Fruit fly (Drosophila melanogaster): ENCODE results near the gene CG45081.
A peak's percentile ranks its signal among the peaks of the same experiment; 100 is the strongest.

CG45081 gene

DNA sequence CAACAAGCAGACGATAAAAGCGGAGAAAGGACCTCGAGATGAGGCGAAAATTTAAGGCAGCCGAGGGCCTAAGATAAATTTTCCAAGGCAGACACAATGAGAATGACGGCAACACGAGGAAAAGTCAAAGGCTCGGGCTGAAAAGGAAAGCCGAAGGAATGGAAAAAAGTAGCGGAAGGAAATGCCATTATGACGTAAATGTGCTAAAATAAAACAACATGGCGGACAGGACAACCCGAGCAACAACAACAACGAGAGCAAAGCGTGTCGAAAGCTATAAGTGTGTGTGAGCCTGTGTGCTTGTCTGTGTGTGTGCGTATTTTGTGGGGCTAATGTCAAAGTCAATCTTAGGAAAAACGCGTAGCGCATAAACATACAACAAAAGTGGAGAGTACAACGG, 36.4 kb upstream of the CG45081 start:
- no peak for TF ChIP-seq salr (GFP tag; optimal IDR thresholded peaks at IDR 0.05)
- TF ChIP-seq Lpt (GFP tag; optimal IDR thresholded peaks at IDR 0.05): no peak
- no peak for TF ChIP-seq Hr39 (GFP tag; optimal IDR thresholded peaks at IDR 0.05)
- no peak for TF ChIP-seq CG6163 (GFP tag; IDR thresholded peaks at IDR 0.05)
- no peak for TF ChIP-seq spab (GFP tag; optimal IDR thresholded peaks at IDR 0.05)
- TF ChIP-seq CG3919 (GFP tag; optimal IDR thresholded peaks at IDR 0.05): no peak
- TF ChIP-seq CG34406 (GFP tag; optimal IDR thresholded peaks at IDR 0.05): no peak
- no peak for TF ChIP-seq CG1621 (tag; optimal IDR thresholded peaks at IDR 0.05)
- no peak for TF ChIP-seq CG4318 (GFP tag; optimal IDR thresholded peaks at IDR 0.05)
- no peak for TF ChIP-seq Blimp-1 (GFP tag; optimal IDR thresholded peaks at IDR 0.05)

DNA sequence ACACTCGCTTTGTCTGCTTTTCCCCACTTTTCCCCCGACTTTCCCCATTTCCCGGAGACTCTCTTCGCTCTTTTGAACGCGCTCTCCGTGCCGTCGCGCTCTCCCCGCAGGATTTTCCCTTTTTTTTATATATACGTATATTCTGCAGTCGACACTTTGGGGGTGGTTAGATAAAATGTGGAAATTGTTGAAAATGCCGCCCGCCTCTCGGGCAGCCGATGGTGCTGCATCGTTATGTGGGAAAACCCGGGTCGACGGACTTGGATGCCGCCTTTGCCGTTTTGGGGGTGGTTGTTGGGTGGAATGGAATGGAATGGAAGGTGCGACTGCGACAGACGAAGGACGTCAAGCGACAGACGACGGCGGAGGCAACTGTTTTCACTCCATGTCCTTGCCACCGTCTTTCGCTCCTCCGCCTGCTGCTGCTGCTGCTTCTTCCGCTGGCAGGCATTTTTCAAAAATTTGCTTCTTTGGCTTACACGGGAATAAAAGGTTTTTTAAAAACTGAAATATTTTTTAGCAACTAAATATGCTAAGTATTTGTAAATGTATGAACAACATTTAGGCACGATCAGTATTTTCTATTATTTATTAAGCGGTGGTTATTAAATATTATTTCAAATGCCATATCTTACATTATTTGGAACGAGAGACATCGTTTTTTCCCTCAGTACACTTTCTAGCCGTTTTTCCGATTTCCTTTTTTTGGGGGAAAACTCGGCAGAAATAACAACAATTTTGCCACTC, 34.9 kb upstream of the CG45081 start:
- TF ChIP-seq Eip93F (GFP tag; optimal IDR thresholded peaks at IDR 0.05) (no peak), Ets96B (tag; optimal IDR thresholded peaks at IDR 0.05) (peak; percentile 28), Smox (GFP tag; optimal IDR thresholded peaks at IDR 0.05) (no peak), CG6854 (GFP tag; optimal IDR thresholded peaks at IDR 0.05) (no peak), esn (GFP tag; optimal IDR thresholded peaks at IDR 0.05) (peak; percentile 9), Eip78C (GFP tag) (peak; percentile 48), svp (GFP tag) (peak; percentile 16), CG3919 (GFP tag; optimal IDR thresholded peaks at IDR 0.05) (peak; percentile 10)

DNA sequence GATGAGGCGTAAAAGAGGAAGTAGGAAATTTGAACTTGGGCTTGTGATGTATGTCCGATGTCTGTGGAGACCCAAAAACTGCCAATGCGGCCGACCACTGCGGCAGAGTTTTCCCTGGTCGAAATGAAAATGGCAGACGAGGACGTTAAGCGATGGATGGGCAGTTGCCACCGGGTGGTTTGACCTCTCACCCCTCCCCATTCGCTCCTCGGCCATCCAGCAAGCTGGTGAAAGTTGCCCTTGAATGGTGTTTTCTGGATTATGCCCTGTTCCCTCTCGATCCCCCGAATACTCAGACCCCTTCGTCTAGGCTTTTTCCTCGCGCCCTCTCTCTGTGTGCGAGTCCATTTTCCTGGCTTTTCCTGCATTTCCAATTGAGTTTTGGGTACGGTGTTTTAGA, 34.3 kb upstream of the CG45081 start:
- peak; percentile 17 for TF ChIP-seq svp (GFP tag)
- no peak for TF ChIP-seq Eip78C (GFP tag)

DNA sequence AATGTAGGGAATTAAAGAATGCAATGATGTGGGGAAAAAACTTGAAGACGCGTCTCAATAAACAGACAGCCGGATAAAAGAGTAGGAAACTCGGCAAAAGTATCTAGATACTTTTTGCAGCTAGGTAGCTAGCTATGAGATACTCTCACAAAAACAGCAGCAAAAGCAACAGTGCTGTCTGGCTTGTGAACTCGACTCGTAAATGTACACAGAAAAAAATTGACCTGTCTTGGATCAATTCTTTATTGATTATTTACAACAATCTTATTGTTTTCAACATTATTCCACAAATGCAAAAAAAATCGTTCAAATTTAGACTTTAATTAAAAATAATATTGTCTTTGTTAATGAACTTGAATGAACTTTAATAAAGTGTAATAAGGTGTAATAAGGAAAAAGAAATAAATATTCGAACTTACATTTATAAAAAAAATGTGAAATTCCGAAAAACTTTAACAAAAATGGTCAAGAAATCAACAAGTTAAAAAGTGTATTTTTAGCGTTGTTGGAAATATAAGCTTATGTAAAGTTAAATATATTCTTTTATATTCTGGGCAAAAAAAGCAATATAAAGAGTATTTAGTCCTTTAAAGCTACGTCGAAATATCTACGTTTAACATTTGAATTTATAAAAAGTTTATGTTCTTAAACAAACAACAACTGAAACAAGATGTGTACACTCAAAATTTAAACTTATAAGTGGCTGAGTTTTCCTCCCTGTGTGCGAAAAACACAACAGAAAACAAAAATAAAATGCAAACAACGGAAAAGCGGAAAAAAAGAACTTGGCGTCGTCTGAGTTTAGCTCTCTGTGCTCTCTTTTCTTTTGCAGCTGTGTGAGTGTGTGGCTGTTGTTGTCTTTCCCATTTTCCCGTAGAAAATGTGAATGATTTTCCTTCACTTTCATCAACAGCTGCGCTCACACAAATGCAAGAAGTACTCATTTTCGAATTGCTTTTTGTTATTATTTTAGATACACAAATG, 31.8 kb upstream of the CG45081 start:
- TF ChIP-seq Met (GFP tag; optimal IDR thresholded peaks at IDR 0.05): no peak
- peak; percentile 32 to 52 for TF ChIP-seq ss (GFP tag; optimal IDR thresholded peaks at IDR 0.05)
- peak; percentile 93 for TF ChIP-seq eg (GFP tag; IDR thresholded peaks at IDR 0.05)
- peak; percentile 7 for TF ChIP-seq achi (GFP tag; optimal IDR thresholded peaks at IDR 0.05)
- peak; percentile 83 for TF ChIP-seq Eip78C (GFP tag)
- TF ChIP-seq CG32006 (GFP tag; optimal IDR thresholded peaks at IDR 0.05): peak; percentile 82
- peak; percentile 54 for TF ChIP-seq dac (GFP tag; optimal IDR thresholded peaks at IDR 0.05)
- no peak for TF ChIP-seq CG6792 (GFP tag; optimal IDR thresholded peaks at IDR 0.05)
- no peak for TF ChIP-seq CG8632 (GFP tag; optimal IDR thresholded peaks at IDR 0.05)
- TF ChIP-seq Gug (GFP tag; IDR thresholded peaks at IDR 0.05): 0 out of 2 replicates have a peak, but pooled peaks have one; percentile 19
- peak; percentile 16 for TF ChIP-seq Ets96B (tag; optimal IDR thresholded peaks at IDR 0.05)
- TF ChIP-seq Sox102F (GFP tag; optimal IDR thresholded peaks at IDR 0.05): no peak
- TF ChIP-seq CG6808 (GFP tag; optimal IDR thresholded peaks at IDR 0.05): peak; percentile 53
- peak; percentile 27 for TF ChIP-seq CG10631 (GFP tag; optimal IDR thresholded peaks at IDR 0.05)
- no peak for TF ChIP-seq Eip93F (GFP tag; optimal IDR thresholded peaks at IDR 0.05)
- TF ChIP-seq Lpt (GFP tag; optimal IDR thresholded peaks at IDR 0.05): peak; percentile 60
- TF ChIP-seq CG7368 (GFP tag; optimal IDR thresholded peaks at IDR 0.05): no peak
- TF ChIP-seq esn (GFP tag; optimal IDR thresholded peaks at IDR 0.05): peak; percentile 15
- no peak for TF ChIP-seq Sox15 (GFP tag; optimal IDR thresholded peaks at IDR 0.05)
- TF ChIP-seq CG11902 (GFP tag; optimal IDR thresholded peaks at IDR 0.05): no peak
- TF ChIP-seq svp (GFP tag): peak; percentile 52
- TF ChIP-seq CG6276 (GFP tag; optimal IDR thresholded peaks at IDR 0.05): peak; percentile 85
- peak; percentile 12 for TF ChIP-seq pdm3 (GFP tag; optimal IDR thresholded peaks at IDR 0.05)
- no peak for TF ChIP-seq CG34406 (GFP tag; optimal IDR thresholded peaks at IDR 0.05)
- peak; percentile 71 for TF ChIP-seq CG15336 (GFP tag; IDR thresholded peaks at IDR 0.05)
- TF ChIP-seq Hr4 (GFP tag; optimal IDR thresholded peaks at IDR 0.05): peak; percentile 59
- TF ChIP-seq Sox14 (GFP tag; optimal IDR thresholded peaks at IDR 0.05): no peak
- peak; percentile 83 for TF ChIP-seq CG6163 (GFP tag; IDR thresholded peaks at IDR 0.05)
- peak; percentile 50 for TF ChIP-seq CG16779 (tag; optimal IDR thresholded peaks at IDR 0.05)
- no peak for TF ChIP-seq topi (GFP tag; optimal IDR thresholded peaks at IDR 0.05)
- no peak for TF ChIP-seq vri (GFP tag; optimal IDR thresholded peaks at IDR 0.05)
- TF ChIP-seq CG10669 (GFP tag; optimal IDR thresholded peaks at IDR 0.05): peak; percentile 16
- TF ChIP-seq CG1621 (tag; optimal IDR thresholded peaks at IDR 0.05): peak; percentile 34

All from whole organism, prepupa.